Worm (Caenorhabditis elegans): ENCODE data around the gene B0336.12.

ce11 chrIII:5727827-5728226 lies 17.9 kb upstream of the B0336.12 start, which contains the start of gene egg-1:
- TF ChIP-seq pes-1 (GFP tag; IDR thresholded peaks at IDR 0.05), result no peak
- no peak for TF ChIP-seq ama-1 (optimal IDR thresholded peaks at IDR 0.05)
- no peak for TF ChIP-seq hmg-4 (GFP tag; optimal IDR thresholded peaks at IDR 0.05)
- TF ChIP-seq hnd-1 (tag; optimal IDR thresholded peaks at IDR 0.05), result no peak
- no peak for TF ChIP-seq flt-1 (GFP tag; IDR thresholded peaks at IDR 0.05)
- no peak for TF ChIP-seq ceh-13 (GFP tag; optimal IDR thresholded peaks at IDR 0.05)
- TF ChIP-seq aly-1 (tag; optimal IDR thresholded peaks at IDR 0.05), result no peak
- no peak for TF ChIP-seq scrt-1 (GFP tag; IDR thresholded peaks at IDR 0.05)
- TF ChIP-seq tbx-11 (GFP tag; IDR thresholded peaks at IDR 0.05), result no peak
- TF ChIP-seq tra-4 (tag; optimal IDR thresholded peaks at IDR 0.05), result no peak
- TF ChIP-seq hmbx-1 (tag; optimal IDR thresholded peaks at IDR 0.05), result no peak
- no peak for TF ChIP-seq tbx-37 (GFP tag; conservative IDR thresholded peaks at IDR 0.05)
- no peak for TF ChIP-seq B0310.2 (tag; optimal IDR thresholded peaks at IDR 0.05)
